Worm (Caenorhabditis elegans): ENCODE data around the gene dhs-25.

- TF ChIP-seq nhr-25 (tag; optimal IDR thresholded peaks at IDR 0.05) (no peak), gmeb-1 (tag; optimal IDR thresholded peaks at IDR 0.05) (no peak), nhr-12 (tag; optimal IDR thresholded peaks at IDR 0.05) (no peak), aly-2 (tag; optimal IDR thresholded peaks at IDR 0.05) (no peak), nhr-77 (tag; optimal IDR thresholded peaks at IDR 0.05) (no peak), blmp-1 (tag; optimal IDR thresholded peaks at IDR 0.05; ENCODE audit: insufficient read depth) (no peak), ama-1 (optimal IDR thresholded peaks at IDR 0.05) (no peak), nhr-6 (tag; optimal IDR thresholded peaks at IDR 0.05) (no peak), ceh-82 (tag; optimal IDR thresholded peaks at IDR 0.05) (no peak), lin-39 (tag; optimal IDR thresholded peaks at IDR 0.05) (no peak), lsy-2 (tag; optimal IDR thresholded peaks at IDR 0.05) (no peak)
These were observed 44.6 kb upstream of the dhs-25 start for ce11 chrX:1441602-1442183.
